Fruit fly (Drosophila melanogaster): Measurements from ENCODE around the gene CG9072.

CG9072 gene

DNA sequence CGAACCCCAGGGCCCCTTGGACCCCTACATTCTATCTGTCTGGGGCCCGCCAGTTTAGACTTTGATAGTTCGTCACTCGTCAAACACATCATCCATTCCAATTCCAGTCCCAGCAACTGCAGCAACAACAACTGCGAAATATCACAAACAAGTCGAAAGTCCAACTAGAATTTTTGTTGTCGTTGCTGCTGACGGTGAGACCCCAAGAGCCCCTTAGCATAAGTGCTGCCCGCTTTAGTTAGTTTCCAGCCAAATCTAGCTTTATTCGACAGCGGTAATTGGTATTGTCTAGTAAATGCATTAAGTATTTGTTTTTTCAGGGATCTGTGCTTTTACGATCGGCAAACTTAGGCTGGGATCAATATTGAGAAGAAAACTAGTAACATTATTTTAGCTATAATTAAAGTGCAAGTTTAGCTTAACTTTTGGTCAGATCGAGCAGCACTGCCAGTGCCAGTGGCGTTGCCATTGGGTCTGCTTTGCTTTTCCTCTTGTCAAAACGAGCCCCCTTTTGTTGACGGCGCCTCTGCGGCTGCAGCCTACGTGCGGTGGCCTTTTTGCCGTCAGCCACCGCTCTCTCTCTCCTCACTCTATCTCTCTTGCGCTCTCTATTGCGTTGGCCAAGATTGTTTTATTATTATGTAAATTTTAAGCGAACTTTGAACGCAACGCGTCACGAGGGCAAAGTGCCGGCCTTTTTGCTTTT is 21.0 kb downstream of the CG9072 start (continued):
- TF ChIP-seq CG1832 (GFP tag; optimal IDR thresholded peaks at IDR 0.05) (no peak), Hsf (GFP tag; optimal IDR thresholded peaks at IDR 0.05) (peak; percentile 91), CG9876 (GFP tag; optimal IDR thresholded peaks at IDR 0.05) (peak; percentile 89), CG9609 (GFP tag; optimal IDR thresholded peaks at IDR 0.05) (peak; percentile 89), al (GFP tag; IDR thresholded peaks at IDR 0.05) (peak; percentile 85), NC2α (GFP tag; optimal IDR thresholded peaks at IDR 0.05) (peak; percentile 78), slp2 (GFP tag; optimal IDR thresholded peaks at IDR 0.05) (peak; percentile 89), CG34224 (GFP tag; IDR thresholded peaks at IDR 0.05; ENCODE audit: partially characterized antibody) (no peak), mam (GFP tag; optimal IDR thresholded peaks at IDR 0.05) (peak; percentile 97), Antp (GFP tag; optimal IDR thresholded peaks at IDR 0.05) (peak; percentile 95), abd-A (tag; optimal IDR thresholded peaks at IDR 0.05) (peak; percentile 51), gfzf (GFP tag; optimal IDR thresholded peaks at IDR 0.05) (peak; percentile 14), ato (GFP tag; IDR thresholded peaks at IDR 0.05; ENCODE audit: partially characterized antibody) (no peak), Ptx1 (GFP tag; IDR thresholded peaks at IDR 0.05) (peak; percentile 93), CG34422 (GFP tag; IDR thresholded peaks at IDR 0.05) (peak; percentile 89; the same call in 2 of the 3 replicates), pzg (GFP tag; optimal IDR thresholded peaks at IDR 0.05) (peak; percentile 28), CG18011 (GFP tag; optimal IDR thresholded peaks at IDR 0.05) (peak; percentile 76), CG4820 (GFP tag; optimal IDR thresholded peaks at IDR 0.05) (peak; percentile 86), Myb (GFP tag; optimal IDR thresholded peaks at IDR 0.05) (peak; percentile 79), CG17568 (GFP tag; optimal IDR thresholded peaks at IDR 0.05) (peak; percentile 77), CG8089 (GFP tag; optimal IDR thresholded peaks at IDR 0.05) (peak; percentile 81), MTF-1 (GFP tag; optimal IDR thresholded peaks at IDR 0.05; ENCODE audit: borderline replicate concordance) (peak; percentile 78), CG15269 (tag; optimal IDR thresholded peaks at IDR 0.05) (peak; percentile 91), CG7987 (GFP tag; optimal IDR thresholded peaks at IDR 0.05) (peak; percentile 77), Hr39 (optimal IDR thresholded peaks at IDR 0.05) (no peak), lov (optimal IDR thresholded peaks at IDR 0.05) (no peak), lov (GFP tag; IDR thresholded peaks at IDR 0.05) (peak; percentile 80; the same call in 1 of the 3 replicates), sug (tag; optimal IDR thresholded peaks at IDR 0.05) (peak; percentile 90), CG16815 (GFP tag; optimal IDR thresholded peaks at IDR 0.05) (peak; percentile 80), odd (GFP tag; optimal IDR thresholded peaks at IDR 0.05) (peak; percentile 72), CG3838 (GFP tag; optimal IDR thresholded peaks at IDR 0.05) (peak; percentile 60), Sox102F (GFP tag; optimal IDR thresholded peaks at IDR 0.05) (peak; percentile 85), Scr (GFP tag; IDR thresholded peaks at IDR 0.05; ENCODE audit: partially characterized antibody) (no peak), Adf1 (GFP tag; IDR thresholded peaks at IDR 0.05) (peak; percentile 62), CG10959 (GFP tag; IDR thresholded peaks at IDR 0.05) (peak; percentile 72), ftz-f1 (GFP tag; optimal IDR thresholded peaks at IDR 0.05) (peak; percentile 58), CG12659 (GFP tag; optimal IDR thresholded peaks at IDR 0.05) (peak; percentile 92), CG14441 (GFP tag; IDR thresholded peaks at IDR 0.05) (peak; percentile 86), dm (GFP tag; optimal IDR thresholded peaks at IDR 0.05) (peak; percentile 84), tll (GFP tag; optimal IDR thresholded peaks at IDR 0.05) (no peak), kni (GFP tag; optimal IDR thresholded peaks at IDR 0.05) (peak; percentile 55), gem (tag; optimal IDR thresholded peaks at IDR 0.05) (peak; percentile 91), ro (GFP tag; IDR thresholded peaks at IDR 0.05) (peak; percentile 80), nom (GFP tag; optimal IDR thresholded peaks at IDR 0.05) (peak; percentile 97), Lpt (GFP tag; optimal IDR thresholded peaks at IDR 0.05) (no peak), CG11696 (GFP tag; IDR thresholded peaks at IDR 0.05) (peak; percentile 66), B-H1 (GFP tag; IDR thresholded peaks at IDR 0.05) (peak; percentile 82), CG4328 (GFP tag; optimal IDR thresholded peaks at IDR 0.05) (peak; percentile 84), CG17361 (GFP tag; IDR thresholded peaks at IDR 0.05) (peak; percentile 84), ken (GFP tag; IDR thresholded peaks at IDR 0.05) (peak; percentile 94)

Measured in whole organism, embryonic.